Worm (Caenorhabditis elegans) whole organism, midembryonic: ENCODE measurements around the gene F55G11.8.

Source experiments
- cog-1 ChIP-seq: sonication (generic microtip); optimal IDR thresholded peaks from 2 replicates; lab custom pipeline; 2016; ENCODE audit warnings: missing genetic modification characterization, missing compliant biosample characterization
- flt-1 ChIP-seq: fragments of 200-800 bp; sonication (Bioruptor generic); IDR thresholded peaks from 2 replicates; pipeline ENCODE4 v1.3.6; 2022; ENCODE audit warnings: missing genetic modification characterization, missing compliant biosample characterization
- ztf-23 ChIP-seq: fragments of 200-800 bp; sonication (Bioruptor generic); IDR thresholded peaks from 2 replicates; pipeline ENCODE4 v1.3.6; 2022; ENCODE audit warnings: missing genetic modification reagents, missing genetic modification characterization, missing compliant biosample characterization
- ztf-29 ChIP-seq: fragments of 200-800 bp; sonication (Bioruptor generic); IDR thresholded peaks from 2 replicates; pipeline ENCODE4 v1.3.6; 2022; ENCODE audit warnings: missing genetic modification reagents, missing genetic modification characterization, missing compliant biosample characterization

DNA sequence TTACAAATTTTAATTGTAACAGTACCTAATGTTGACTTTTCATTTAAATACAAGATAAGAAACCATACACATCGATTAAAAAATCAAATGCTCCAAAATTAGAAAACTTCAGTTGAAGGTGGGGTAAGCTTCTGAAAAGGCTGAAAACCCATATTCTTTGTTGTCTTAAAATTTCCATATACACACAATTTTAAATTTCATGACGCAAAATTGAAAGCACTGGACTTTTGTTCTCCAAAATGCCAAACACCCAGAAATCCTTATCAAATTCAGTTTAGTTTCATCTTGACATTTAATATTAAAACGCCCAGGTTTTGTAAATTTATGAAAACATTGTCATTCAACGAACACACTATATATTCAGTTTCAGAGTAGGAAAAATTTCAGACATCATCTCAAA is 2.5 kb upstream of the F55G11.8 start, which contains the start of gene F55G11.7:
- TF ChIP-seq flt-1 (GFP tag; lab: Robert Waterston, UW) (no peak), ztf-23 (GFP tag; lab: Robert Waterston, UW) (no peak), cog-1 (no peak), ztf-29 (GFP tag; lab: Robert Waterston, UW) (no peak)
